Fruit fly (Drosophila melanogaster): ENCODE results near the gene CG9154.

CG9154 gene

DNA sequence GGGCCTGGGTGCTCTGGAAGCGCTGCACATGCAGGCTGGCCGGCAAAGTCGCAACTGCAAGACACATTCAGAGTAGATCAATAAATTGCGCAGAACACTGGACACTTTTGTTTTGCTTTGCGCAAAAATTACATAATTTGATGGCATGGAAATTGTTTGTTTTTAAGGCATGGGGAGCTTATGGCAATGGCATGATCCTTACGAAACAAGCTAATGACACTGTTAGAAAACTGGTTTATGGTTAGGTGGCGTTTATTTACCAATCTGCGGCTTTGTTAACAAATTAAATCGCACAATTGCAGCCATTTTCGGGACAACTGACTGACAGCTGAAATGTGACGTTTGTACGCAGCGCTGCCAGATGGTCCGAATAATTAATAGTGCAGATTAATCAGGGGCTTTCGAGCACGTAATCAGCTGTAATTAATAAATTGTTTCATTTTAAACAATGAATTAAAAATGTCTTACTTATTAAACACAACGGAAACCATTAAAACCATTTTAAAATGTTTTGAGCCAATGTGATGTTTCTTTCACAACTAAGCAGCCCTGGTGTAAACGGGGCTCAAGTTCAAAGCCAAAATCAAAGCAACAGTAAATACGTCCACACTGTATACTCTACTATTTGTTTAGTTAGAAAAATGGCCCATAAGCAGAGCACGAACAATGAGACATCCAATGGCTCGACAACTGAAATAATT, 8.0 kb downstream of the CG9154 start, which contains the start of the genes ND-51 and CG13994 (continued):
- TF ChIP-seq CG17359 (tag; optimal IDR thresholded peaks at IDR 0.05) (peak; percentile 82), dpn (GFP tag; optimal IDR thresholded peaks at IDR 0.05) (peak; percentile 84 to 87), Xbp1 (GFP tag; optimal IDR thresholded peaks at IDR 0.05) (peak; percentile 91), CG10543 (GFP tag; optimal IDR thresholded peaks at IDR 0.05) (peak; percentile 88), CG3726 (GFP tag; IDR thresholded peaks at IDR 0.05) (no peak), CG3281 (GFP tag; optimal IDR thresholded peaks at IDR 0.05) (peak; percentile 80), ac (GFP tag; optimal IDR thresholded peaks at IDR 0.05) (peak; percentile 45), CG17829 (tag; optimal IDR thresholded peaks at IDR 0.05) (peak; percentile 88), CG33213 (GFP tag; optimal IDR thresholded peaks at IDR 0.05) (peak; percentile 77), CG9609 (GFP tag; optimal IDR thresholded peaks at IDR 0.05) (peak; percentile 82), CG6765 (GFP tag; optimal IDR thresholded peaks at IDR 0.05) (no peak), toy (GFP tag; IDR thresholded peaks at IDR 0.05) (peak; percentile 45; the same call in 1 of the 2 replicates), CG12659 (GFP tag; optimal IDR thresholded peaks at IDR 0.05) (peak; percentile 93), CG8359 (GFP tag; optimal IDR thresholded peaks at IDR 0.05; ENCODE audit: borderline replicate concordance) (peak; percentile 11), pita (GFP tag; optimal IDR thresholded peaks at IDR 0.05) (no peak), Lhr (GFP tag; optimal IDR thresholded peaks at IDR 0.05) (peak; percentile 57), CG13123 (GFP tag; optimal IDR thresholded peaks at IDR 0.05) (peak; percentile 69), CG2678 (tag; optimal IDR thresholded peaks at IDR 0.05) (peak; percentile 83), Chrac-16 (GFP tag; optimal IDR thresholded peaks at IDR 0.05) (peak; percentile 72), gcm (GFP tag; optimal IDR thresholded peaks at IDR 0.05) (peak; percentile 41), trh (GFP tag; optimal IDR thresholded peaks at IDR 0.05) (peak; percentile 54), HLH3B (GFP tag; IDR thresholded peaks at IDR 0.05) (peak; percentile 82), Sox100B (GFP tag; optimal IDR thresholded peaks at IDR 0.05) (no peak), slbo (GFP tag; IDR thresholded peaks at IDR 0.05) (peak; percentile 89), CG14050 (GFP tag; IDR thresholded peaks at IDR 0.05) (peak; percentile 64), CG42726 (GFP tag; IDR thresholded peaks at IDR 0.05; ENCODE audit: partially characterized antibody) (no peak), CG31441 (GFP tag; IDR thresholded peaks at IDR 0.05) (no peak), CG1832 (GFP tag; optimal IDR thresholded peaks at IDR 0.05) (no peak), chif (GFP tag; optimal IDR thresholded peaks at IDR 0.05) (peak; percentile 68 to 79), CG2129 (GFP tag; IDR thresholded peaks at IDR 0.05; ENCODE audit: partially characterized antibody) (0 out of 2 replicates have a peak, but pooled peaks have one; percentile 11), ewg (GFP tag; optimal IDR thresholded peaks at IDR 0.05) (peak; percentile 87), dati (GFP tag; IDR thresholded peaks at IDR 0.05) (0 out of 2 replicates have a peak, but pooled peaks have one; percentile 42), Drgx (GFP tag; IDR thresholded peaks at IDR 0.05) (peak; percentile 77), CG2116 (GFP tag; optimal IDR thresholded peaks at IDR 0.05) (peak; percentile 73), CG18619 (GFP tag; optimal IDR thresholded peaks at IDR 0.05) (peak; percentile 61), CG3065 (GFP tag; optimal IDR thresholded peaks at IDR 0.05) (peak; percentile 43), Blimp-1 (GFP tag; optimal IDR thresholded peaks at IDR 0.05) (peak; percentile 74), nerfin-1 (tag; optimal IDR thresholded peaks at IDR 0.05) (peak; percentile 71), CG11723 (GFP tag; optimal IDR thresholded peaks at IDR 0.05) (peak; percentile 75), ap (GFP tag; IDR thresholded peaks at IDR 0.05) (peak; percentile 47; the same call in 1 of the 2 replicates), CG13894 (tag; optimal IDR thresholded peaks at IDR 0.05) (peak; percentile 78), Gug (GFP tag; IDR thresholded peaks at IDR 0.05) (peak; percentile 82; the same call in 3 of the 4 replicates), Opbp (GFP tag; IDR thresholded peaks at IDR 0.05; ENCODE audit: partially characterized antibody) (no peak), sima (GFP tag; optimal IDR thresholded peaks at IDR 0.05) (peak; percentile 18), Hey (tag; optimal IDR thresholded peaks at IDR 0.05) (peak; percentile 49), Hr51 (GFP tag; optimal IDR thresholded peaks at IDR 0.05) (peak; percentile 85), CG32767 (GFP tag; IDR thresholded peaks at IDR 0.05) (peak; percentile 59; the same call in 1 of the 2 replicates), Bgb (GFP tag; IDR thresholded peaks at IDR 0.05; ENCODE audit: partially characterized antibody) (no peak; the same call in 1 of the 2 replicates)
